Worm (Caenorhabditis elegans) whole organism, young adult: ENCODE measurements around the gene nmy-1.

Experiments
- B0019.2 ChIP-seq: fragments of 200-800 bp; sonication (Bioruptor generic); conservative IDR thresholded peaks from 2 replicates; pipeline ENCODE4 v1.3.6; 2022; ENCODE audit warnings: missing genetic modification reagents, missing genetic modification characterization, missing compliant biosample characterization
- B0035.1 ChIP-seq: sonication (generic microtip); optimal IDR thresholded peaks from 2 replicates; lab custom pipeline; 2016; ENCODE audit warnings: missing genetic modification characterization, mild to moderate bottlenecking, missing compliant biosample characterization, missing genotype, missing genetic modification reagents
- B0336.3 ChIP-seq: fragments of 200-800 bp; sonication (Bioruptor generic); IDR thresholded peaks from 2 replicates; pipeline ENCODE4 v1.3.6; 2022; ENCODE audit warnings: missing genetic modification characterization, missing compliant biosample characterization
- C17E4.6 ChIP-seq: fragments of 200-800 bp; sonication (Bioruptor generic); IDR thresholded peaks from 2 replicates; pipeline ENCODE4 v1.3.6; 2022; ENCODE audit warnings: missing genetic modification reagents, missing genetic modification characterization, missing compliant biosample characterization
- F57A8.1 ChIP-seq: fragments of 200-800 bp; sonication (Bioruptor generic); optimal IDR thresholded peaks from 2 replicates; lab custom pipeline; 2018; ENCODE audit warnings: mild to moderate bottlenecking, missing genetic modification characterization, moderate library complexity, missing compliant biosample characterization
- K11D2.4 ChIP-seq: fragments of 200-800 bp; sonication (Bioruptor generic); IDR thresholded peaks from 2 replicates; pipeline ENCODE4 v1.3.6; 2022; ENCODE audit warnings: missing genetic modification reagents, missing genetic modification characterization, missing compliant biosample characterization
- Y53G8AR.9 ChIP-seq: fragments of 200-800 bp; sonication (Bioruptor generic); conservative IDR thresholded peaks from 2 replicates; pipeline ENCODE4 v1.3.6; 2022; ENCODE audit warnings: missing genetic modification reagents, missing genetic modification characterization, missing compliant biosample characterization
- Y56A3A.18 ChIP-seq: fragments of 200-800 bp; sonication (Bioruptor generic); IDR thresholded peaks from 2 replicates; pipeline ENCODE4 v1.3.6; 2022; ENCODE audit warnings: missing genetic modification reagents, missing genetic modification characterization, missing compliant biosample characterization
- atf-7 ChIP-seq: sonication (generic microtip); optimal IDR thresholded peaks from 2 replicates; lab custom pipeline; 2017; ENCODE audit warnings: mild to moderate bottlenecking, missing genetic modification characterization, missing compliant biosample characterization
- athp-1 ChIP-seq: sonication (generic microtip); optimal IDR thresholded peaks from 2 replicates; lab custom pipeline; 2017; ENCODE audit warnings: mild to moderate bottlenecking, missing genetic modification characterization, missing compliant biosample characterization
- bed-2 ChIP-seq: fragments of 200-800 bp; sonication (Bioruptor generic); IDR thresholded peaks from 2 replicates; pipeline ENCODE4 v1.3.6; 2022; ENCODE audit warnings: missing genetic modification reagents, missing genetic modification characterization, missing compliant biosample characterization
- ccch-3 ChIP-seq: fragments of 200-800 bp; sonication (Bioruptor generic); optimal IDR thresholded peaks from 2 replicates; lab custom pipeline; 2018; ENCODE audit warnings: mild to moderate bottlenecking, missing genetic modification characterization, missing compliant biosample characterization
- ceh-100 ChIP-seq: fragments of 200-800 bp; sonication (Bioruptor generic); IDR thresholded peaks from 2 replicates; pipeline ENCODE4 v1.3.6; 2022; ENCODE audit warnings: missing genetic modification reagents, missing genetic modification characterization, missing compliant biosample characterization
- dpff-1 ChIP-seq: sonication (generic microtip); optimal IDR thresholded peaks from 2 replicates; lab custom pipeline; 2017; ENCODE audit warnings: mild to moderate bottlenecking, missing genetic modification characterization, missing compliant biosample characterization
- egl-44 ChIP-seq: fragments of 200-800 bp; sonication (Bioruptor generic); IDR thresholded peaks from 2 replicates; pipeline ENCODE4 v1.3.6; 2022; ENCODE audit warnings: missing genetic modification reagents, missing genetic modification characterization, missing compliant biosample characterization
- egrh-3 ChIP-seq: fragments of 200-800 bp; sonication (Bioruptor generic); IDR thresholded peaks from 2 replicates; pipeline ENCODE4 v1.3.6; 2022; ENCODE audit warnings: missing genetic modification reagents, missing genetic modification characterization, missing compliant biosample characterization
- fkh-3 ChIP-seq: sonication (generic microtip); optimal IDR thresholded peaks from 2 replicates; lab custom pipeline; 2016; ENCODE audit warnings: mild to moderate bottlenecking, missing genetic modification characterization, missing compliant biosample characterization
- hlh-26 ChIP-seq: fragments of 200-800 bp; sonication (Bioruptor generic); conservative IDR thresholded peaks from 2 replicates; pipeline ENCODE4 v1.3.6; 2022; ENCODE audit warnings: missing genetic modification reagents, missing genetic modification characterization, missing compliant biosample characterization
- lag-1 ChIP-seq: fragments of 200-800 bp; sonication (Bioruptor generic); IDR thresholded peaks from 2 replicates; pipeline ENCODE4 v1.3.6; 2022; ENCODE audit warnings: missing genetic modification reagents, missing genetic modification characterization, missing compliant biosample characterization
- mel-28 ChIP-seq: sonication (generic microtip); optimal IDR thresholded peaks from 2 replicates; lab custom pipeline; 2016; ENCODE audit warnings: borderline replicate concordance, mild to moderate bottlenecking, missing genetic modification characterization, missing compliant biosample characterization
- mxl-1 ChIP-seq: sonication (generic microtip); optimal IDR thresholded peaks from 2 replicates; lab custom pipeline; 2016; ENCODE audit warnings: missing genetic modification characterization, missing compliant biosample characterization
- nfya-1 ChIP-seq: sonication (generic microtip); optimal IDR thresholded peaks from 2 replicates; lab custom pipeline; 2017; ENCODE audit warnings: antibody characterized with exemption, missing compliant biosample characterization, missing genetic modification characterization, borderline replicate concordance; ENCODE audit not compliant: insufficient read depth
- nhr-120 ChIP-seq: fragments of 200-800 bp; sonication (Bioruptor generic); IDR thresholded peaks from 2 replicates; pipeline ENCODE4 v1.3.6; 2022; ENCODE audit warnings: missing genetic modification characterization, missing compliant biosample characterization
- pbrm-1 ChIP-seq: fragments of 200-800 bp; sonication (Bioruptor generic); IDR thresholded peaks from 2 replicates; pipeline ENCODE4 v1.3.6; 2022; ENCODE audit warnings: missing genetic modification reagents, missing genetic modification characterization, missing compliant biosample characterization
- rpc-1 ChIP-seq, 2 experiments: fragments of 150-350 bp in 1 of 2; sonication (generic microtip) in 1 of 2; optimal IDR thresholded peaks; 2 replicates each; lab custom pipeline; 2014 to 2018; ENCODE audit warnings: missing biosample characterization in 1 of 2, missing genetic modification characterization in 1 of 2, missing genetic modification reagents in 1 of 2, missing genotype in 1 of 2
- sptf-2 ChIP-seq: fragments of 200-800 bp; sonication (Bioruptor generic); optimal IDR thresholded peaks from 2 replicates; lab custom pipeline; 2018; ENCODE audit warnings: mild to moderate bottlenecking, missing genetic modification characterization, missing compliant biosample characterization
- xnd-1 ChIP-seq: sonication (generic microtip); optimal IDR thresholded peaks from 2 replicates; lab custom pipeline; 2016; ENCODE audit warnings: missing genotype, missing genetic modification reagents, missing genetic modification characterization, missing compliant biosample characterization
- zfh-2 ChIP-seq: fragments of 200-800 bp; sonication (Bioruptor generic); conservative IDR thresholded peaks from 2 replicates; pipeline ENCODE4 v1.3.6; 2022; ENCODE audit warnings: missing genetic modification reagents, missing genetic modification characterization, missing compliant biosample characterization
- ztf-22 ChIP-seq: fragments of 200-800 bp; sonication (Bioruptor generic); optimal IDR thresholded peaks from 2 replicates; lab custom pipeline; 2018; ENCODE audit warnings: mild to moderate bottlenecking, missing genetic modification characterization, moderate library complexity, missing compliant biosample characterization
- ztf-25 ChIP-seq: fragments of 200-800 bp; sonication (Bioruptor generic); IDR thresholded peaks from 2 replicates; pipeline ENCODE4 v1.3.6; 2022; ENCODE audit warnings: missing genetic modification reagents, missing genetic modification characterization, missing compliant biosample characterization
- ztf-6 ChIP-seq: fragments of 200-800 bp; sonication (Bioruptor generic); IDR thresholded peaks from 2 replicates; pipeline ENCODE4 v1.3.6; 2022; ENCODE audit warnings: missing genetic modification reagents, missing genetic modification characterization, missing compliant biosample characterization

nmy-1 gene

ce11 chrX:2873272-2873671, 36.1 kb upstream of the nmy-1 start:
- no peak for TF ChIP-seq C17E4.6 (GFP tag; lab: Robert Waterston, UW)
- no peak for TF ChIP-seq B0035.1 (tag; lab: Kevin White, UChicago)
- TF ChIP-seq ccch-3: no peak
- TF ChIP-seq B0336.3: no peak
- no peak for TF ChIP-seq K11D2.4 (GFP tag; lab: Robert Waterston, UW)
- no peak for TF ChIP-seq F57A8.1 (GFP tag; lab: Kevin White, UChicago)

ce11 chrX:2874598-2874997, 34.7 kb upstream of the nmy-1 start:
- no peak for TF ChIP-seq ztf-25 (GFP tag; lab: Robert Waterston, UW)
- TF ChIP-seq hlh-26: no peak
- TF ChIP-seq Y53G8AR.9 (GFP tag; lab: Robert Waterston, UW): no peak
- TF ChIP-seq ztf-22 (GFP tag; lab: Kevin White, UChicago): no peak
- no peak for TF ChIP-seq B0019.2 (GFP tag; lab: Robert Waterston, UW)
- no peak for TF ChIP-seq nfya-1 (tag; lab: Kevin White, UChicago)
- TF ChIP-seq mxl-1 (tag; lab: Kevin White, UChicago): no peak
- TF ChIP-seq pbrm-1: no peak
- no peak for TF ChIP-seq ceh-100

- no peak for TF ChIP-seq zfh-2
- TF ChIP-seq B0336.3: no peak
- no peak for TF ChIP-seq dpff-1 (tag; lab: Kevin White, UChicago)
- no peak for TF ChIP-seq B0019.2 (GFP tag; lab: Robert Waterston, UW)
- no peak for TF ChIP-seq atf-7 (tag; lab: Kevin White, UChicago)
- TF ChIP-seq sptf-2 (GFP tag; lab: Kevin White, UChicago): no peak
- no peak for TF ChIP-seq xnd-1 (tag; lab: Kevin White, UChicago)
Measured at ce11 chrX:2877433-2877832, 31.9 kb upstream of the nmy-1 start.

ce11 chrX:2879529-2880265, 29.6 kb upstream of the nmy-1 start, which contains the start of gene F53B3.5:
F53B3.5 (minus strand) TSS chrX:2879579.
- TF ChIP-seq egl-44 (GFP tag; lab: Robert Waterston, UW) (0 out of 2 replicates have a peak, but pooled peaks have one; percentile 15), egrh-3 (GFP tag; lab: Robert Waterston, UW) (peak; percentile 60; the same call in 1 of the 2 replicates), pbrm-1 (no peak), bed-2 (GFP tag; lab: Robert Waterston, UW) (0 out of 2 replicates have a peak, but pooled peaks have one; percentile 51), ccch-3 (no peak), zfh-2 (peak; percentile 81), lag-1 (0 out of 2 replicates have a peak, but pooled peaks have one; percentile 48)

- peak; percentile 82 for TF ChIP-seq zfh-2
- TF ChIP-seq rpc-1 (optimal IDR thresholded peaks at IDR 0.05; lab: Kevin White, UChicago): no peak
- TF ChIP-seq rpc-1 (tag; optimal IDR thresholded peaks at IDR 0.05; lab: Kevin White, UChicago): no peak
- TF ChIP-seq athp-1 (tag; lab: Kevin White, UChicago): no peak
- no peak for TF ChIP-seq nhr-120 (GFP tag; lab: Robert Waterston, UW)
- TF ChIP-seq xnd-1 (tag; lab: Kevin White, UChicago): no peak
- TF ChIP-seq Y56A3A.18 (GFP tag; lab: Robert Waterston, UW): peak; percentile 55; the same call in 1 of the 2 replicates
- TF ChIP-seq ztf-6 (GFP tag; lab: Robert Waterston, UW): 0 out of 2 replicates have a peak, but pooled peaks have one; percentile 41
- TF ChIP-seq fkh-3 (tag; lab: Kevin White, UChicago): no peak
- TF ChIP-seq mel-28: no peak
- TF ChIP-seq, all 124 proteins: peak for 3
Measured at ce11 chrX:2885318-2885908, 23.9 kb upstream of the nmy-1 start, which contains the start of gene vang-1. vang-1 (plus strand) TSS chrX:2885858.
